Fruit fly (Drosophila melanogaster): Measurements from ENCODE around the gene Clp.

Gene Clp

DNA sequence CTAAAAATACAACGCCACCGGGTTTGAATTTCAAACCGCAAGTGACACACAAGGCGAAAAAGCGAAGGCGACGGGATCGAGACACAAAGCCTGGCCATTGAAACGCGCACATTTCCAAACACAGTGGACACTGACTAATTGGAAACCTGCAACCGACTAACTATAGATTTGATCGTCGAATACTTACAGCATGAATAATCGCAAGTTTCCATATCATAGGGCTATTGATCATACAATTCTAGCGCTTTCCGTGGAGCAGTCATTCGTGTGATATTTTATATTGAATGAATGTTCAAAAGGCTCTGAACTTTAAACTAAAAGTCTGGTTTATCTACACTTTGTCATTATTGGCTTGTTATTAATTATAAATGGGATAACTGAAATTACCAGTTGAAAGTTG, 23.5 kb downstream of the Clp start (continued):
- TF ChIP-seq salr (GFP tag; optimal IDR thresholded peaks at IDR 0.05): no peak
- no peak for TF ChIP-seq CG34406 (GFP tag; optimal IDR thresholded peaks at IDR 0.05)
- TF ChIP-seq OdsH (GFP tag; optimal IDR thresholded peaks at IDR 0.05): peak; percentile 36
- no peak for TF ChIP-seq CG11294 (GFP tag; IDR thresholded peaks at IDR 0.05)
- TF ChIP-seq fd59A (GFP tag; optimal IDR thresholded peaks at IDR 0.05): no peak
- TF ChIP-seq Ets96B (tag; optimal IDR thresholded peaks at IDR 0.05): no peak
- no peak for TF ChIP-seq CG3919 (GFP tag; optimal IDR thresholded peaks at IDR 0.05)
- TF ChIP-seq CG6276 (GFP tag; optimal IDR thresholded peaks at IDR 0.05): peak; percentile 7
- TF ChIP-seq Hr39 (GFP tag; optimal IDR thresholded peaks at IDR 0.05): peak; percentile 53
- TF ChIP-seq CG31627 (GFP tag; optimal IDR thresholded peaks at IDR 0.05): peak; percentile 40
- peak; percentile 33 for TF ChIP-seq lz (GFP tag; optimal IDR thresholded peaks at IDR 0.05)
- peak; percentile 35 for TF ChIP-seq CG32006 (GFP tag; optimal IDR thresholded peaks at IDR 0.05)
- no peak for TF ChIP-seq dsx (GFP tag; optimal IDR thresholded peaks at IDR 0.05; ENCODE audit: poor library complexity, severe bottlenecking)
- peak; percentile 18 for TF ChIP-seq CG6792 (GFP tag; optimal IDR thresholded peaks at IDR 0.05)
- peak; percentile 52 for TF ChIP-seq esn (GFP tag; optimal IDR thresholded peaks at IDR 0.05)
- TF ChIP-seq CG6163 (GFP tag; IDR thresholded peaks at IDR 0.05): no peak
- peak; percentile 1 for TF ChIP-seq Blimp-1 (GFP tag; optimal IDR thresholded peaks at IDR 0.05)
- TF ChIP-seq pdm3 (GFP tag; optimal IDR thresholded peaks at IDR 0.05): peak; percentile 30
- peak; percentile 52 for TF ChIP-seq Met (GFP tag; optimal IDR thresholded peaks at IDR 0.05)
- no peak for TF ChIP-seq dac (GFP tag; optimal IDR thresholded peaks at IDR 0.05)
- no peak for TF ChIP-seq CG7368 (GFP tag; optimal IDR thresholded peaks at IDR 0.05)
- no peak for TF ChIP-seq acj6 (GFP tag; optimal IDR thresholded peaks at IDR 0.05)
- TF ChIP-seq Smox (GFP tag; optimal IDR thresholded peaks at IDR 0.05): no peak
- no peak for TF ChIP-seq CG11902 (GFP tag; optimal IDR thresholded peaks at IDR 0.05)
- no peak for TF ChIP-seq CG3032 (tag; optimal IDR thresholded peaks at IDR 0.05)
- TF ChIP-seq Eip78C (GFP tag): peak; percentile 62
- TF ChIP-seq svp (GFP tag): no peak
- TF ChIP-seq Sox15 (GFP tag; optimal IDR thresholded peaks at IDR 0.05): no peak
- no peak for TF ChIP-seq CG16779 (tag; optimal IDR thresholded peaks at IDR 0.05)
- TF ChIP-seq CG15336 (GFP tag; IDR thresholded peaks at IDR 0.05): no peak
- TF ChIP-seq eg (GFP tag; IDR thresholded peaks at IDR 0.05): 0 out of 3 replicates have a peak, but pooled peaks have one; percentile 11
- peak; percentile 4 for TF ChIP-seq vri (GFP tag; optimal IDR thresholded peaks at IDR 0.05)
- TF ChIP-seq CG4318 (GFP tag; optimal IDR thresholded peaks at IDR 0.05): no peak
- TF ChIP-seq Eip93F (GFP tag; optimal IDR thresholded peaks at IDR 0.05): no peak
- no peak for TF ChIP-seq fd85E (GFP tag; optimal IDR thresholded peaks at IDR 0.05)
- TF ChIP-seq cyc (GFP tag; optimal IDR thresholded peaks at IDR 0.05): peak; percentile 7
- TF ChIP-seq Sox102F (GFP tag; optimal IDR thresholded peaks at IDR 0.05): peak; percentile 4
- no peak for TF ChIP-seq spab (GFP tag; optimal IDR thresholded peaks at IDR 0.05)

DNA sequence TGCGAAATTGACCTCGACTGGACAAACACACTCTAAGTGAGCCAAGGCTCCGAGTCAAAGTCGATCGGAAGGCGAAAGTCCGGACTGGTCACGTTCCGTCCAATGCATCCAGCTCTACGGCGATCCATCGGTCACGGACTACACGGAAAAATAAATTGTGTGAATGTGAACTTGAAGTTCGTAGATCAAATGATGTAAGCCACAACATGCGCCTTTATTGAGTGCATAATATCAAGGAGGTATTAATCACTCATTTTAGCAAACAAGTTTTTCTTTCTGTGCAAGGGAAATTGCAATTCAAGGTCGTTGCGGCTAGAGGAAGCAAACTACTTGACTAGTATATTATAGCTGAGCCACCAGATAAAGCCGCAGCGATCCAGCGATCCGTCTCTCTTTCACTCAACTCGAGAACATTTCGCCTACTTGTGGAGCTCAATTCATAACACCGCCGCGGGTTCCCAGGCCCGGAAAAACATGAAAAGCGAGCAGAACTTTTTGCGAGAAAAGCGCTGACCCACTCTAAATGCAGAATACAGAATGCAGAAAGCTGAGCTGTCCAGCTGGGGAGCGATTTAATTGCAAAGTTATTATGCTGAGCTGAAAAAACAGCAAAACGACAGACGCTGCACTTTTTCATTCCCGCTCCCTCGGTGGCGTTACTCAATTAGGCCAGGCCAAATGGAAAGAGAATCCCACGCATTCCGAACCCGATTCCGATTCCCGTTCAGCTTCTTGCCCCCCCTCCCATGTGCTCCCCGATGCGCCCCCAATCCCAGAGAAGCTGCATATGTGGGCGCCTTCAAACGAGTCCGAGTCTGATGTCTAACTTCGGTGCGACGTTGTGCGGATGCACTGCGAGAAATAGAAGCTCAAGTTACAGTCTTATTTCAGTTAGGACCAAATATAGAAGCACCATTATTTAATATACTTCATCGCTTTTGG, 24.4 kb downstream of the Clp start:
- TF ChIP-seq fd85E (GFP tag; optimal IDR thresholded peaks at IDR 0.05): no peak
- peak; percentile 34 for TF ChIP-seq spab (GFP tag; optimal IDR thresholded peaks at IDR 0.05)
- TF ChIP-seq CG3032 (tag; optimal IDR thresholded peaks at IDR 0.05): peak; percentile 28
- TF ChIP-seq CG32006 (GFP tag; optimal IDR thresholded peaks at IDR 0.05): peak; percentile 62
- TF ChIP-seq lz (GFP tag; optimal IDR thresholded peaks at IDR 0.05): no peak
- TF ChIP-seq CG8119 (GFP tag; IDR thresholded peaks at IDR 0.05): peak; percentile 57; the same call in 2 of the 3 replicates
- no peak for TF ChIP-seq esn (GFP tag; optimal IDR thresholded peaks at IDR 0.05)
- TF ChIP-seq pdm3 (GFP tag; optimal IDR thresholded peaks at IDR 0.05): peak; percentile 22
- TF ChIP-seq CG4318 (GFP tag; optimal IDR thresholded peaks at IDR 0.05): no peak
- peak; percentile 28 for TF ChIP-seq CG3919 (GFP tag; optimal IDR thresholded peaks at IDR 0.05)
- TF ChIP-seq svp (GFP tag): peak; percentile 41
- TF ChIP-seq Eip93F (GFP tag; optimal IDR thresholded peaks at IDR 0.05): no peak
- peak; percentile 50 for TF ChIP-seq Ets96B (tag; optimal IDR thresholded peaks at IDR 0.05)
- TF ChIP-seq CG10631 (GFP tag; optimal IDR thresholded peaks at IDR 0.05): peak; percentile 41
- peak; percentile 23 for TF ChIP-seq Eip75B (GFP tag; optimal IDR thresholded peaks at IDR 0.05)
- TF ChIP-seq Blimp-1 (GFP tag; optimal IDR thresholded peaks at IDR 0.05): no peak
- peak; percentile 45 for TF ChIP-seq achi (GFP tag; optimal IDR thresholded peaks at IDR 0.05)
- TF ChIP-seq salr (GFP tag; optimal IDR thresholded peaks at IDR 0.05): peak in 1 of 2 experiments; percentile 19
- TF ChIP-seq dac (GFP tag; optimal IDR thresholded peaks at IDR 0.05): peak; percentile 11
- TF ChIP-seq CG6808 (GFP tag; optimal IDR thresholded peaks at IDR 0.05): peak; percentile 34
- TF ChIP-seq Met (GFP tag; optimal IDR thresholded peaks at IDR 0.05): no peak
- peak; percentile 36 for TF ChIP-seq net (GFP tag; optimal IDR thresholded peaks at IDR 0.05)
- TF ChIP-seq Ets21C (GFP tag; optimal IDR thresholded peaks at IDR 0.05): no peak
- no peak for TF ChIP-seq Smox (GFP tag; optimal IDR thresholded peaks at IDR 0.05)
- peak; percentile 49 for TF ChIP-seq CG15336 (GFP tag; IDR thresholded peaks at IDR 0.05)
- TF ChIP-seq CG11294 (GFP tag; IDR thresholded peaks at IDR 0.05): no peak; the same call in 1 of the 2 replicates
- TF ChIP-seq CG6792 (GFP tag; optimal IDR thresholded peaks at IDR 0.05): no peak
- TF ChIP-seq CG10669 (GFP tag; optimal IDR thresholded peaks at IDR 0.05): peak; percentile 53
- TF ChIP-seq CG11902 (GFP tag; optimal IDR thresholded peaks at IDR 0.05): no peak

All from whole organism, prepupa.